Worm (Caenorhabditis elegans) whole organism, L1 larva: Measurements from ENCODE around the gene F41D9.2.

ENCODE experiments used
- C34B4.2 ChIP-seq: sonication (generic microtip); optimal IDR thresholded peaks from 2 replicates; lab custom pipeline; 2017; ENCODE audit warnings: mild to moderate bottlenecking, missing genetic modification characterization, missing compliant biosample characterization
- F16B12.6 ChIP-seq: fragments of 150-350 bp; optimal IDR thresholded peaks from 2 replicates; lab custom pipeline; 2014; ENCODE audit warnings: missing biosample characterization, missing genetic modification characterization
- aly-2 ChIP-seq: fragments of 150-350 bp; optimal IDR thresholded peaks from 2 replicates; lab custom pipeline; 2014; ENCODE audit warnings: missing biosample characterization, missing genetic modification characterization
- blmp-1 ChIP-seq: fragments of 150-350 bp; optimal IDR thresholded peaks from 2 replicates; lab custom pipeline; 2014; ENCODE audit warnings: missing biosample characterization, missing genetic modification characterization
- ceh-63 ChIP-seq: fragments of 200-800 bp; sonication (Bioruptor generic); optimal IDR thresholded peaks from 2 replicates; lab custom pipeline; 2018; ENCODE audit warnings: mild to moderate bottlenecking, missing genetic modification characterization, missing compliant biosample characterization
- ceh-8 ChIP-seq: fragments of 200-800 bp; sonication (Bioruptor generic); optimal IDR thresholded peaks from 2 replicates; lab custom pipeline; 2018; ENCODE audit warnings: mild to moderate bottlenecking, missing genetic modification characterization, moderate library complexity, missing compliant biosample characterization
- ceh-82 ChIP-seq, 3 experiments: fragments of 150-350 bp in 1 of 3; sonication (generic microtip) in 2 of 3; optimal IDR thresholded peaks; 2 replicates each; lab custom pipeline; 2014 to 2017; ENCODE audit warnings: missing biosample characterization in 3 of 3, missing genetic modification characterization in 3 of 3
- ceh-90 ChIP-seq: sonication (generic microtip); optimal IDR thresholded peaks from 2 replicates; lab custom pipeline; 2016; ENCODE audit warnings: missing genetic modification characterization, missing compliant biosample characterization
- dpl-1 ChIP-seq, 3 experiments: fragments of 150-350 bp in 2 of 3; sonication (generic microtip) in 1 of 3; optimal IDR thresholded peaks; 2 replicates each; lab custom pipeline; 2014 to 2017; ENCODE audit warnings: missing biosample characterization in 3 of 3, missing genetic modification characterization in 3 of 3, missing genetic modification reagents in 3 of 3
- efl-1 ChIP-seq, 4 experiments: fragments of 150-350 bp; optimal IDR thresholded peaks in 3 of 4; peaks in 1 of 4; 1 replicate in 1 of 4; 2 replicates in 3 of 4; lab custom pipeline; 2014; ENCODE audit warnings: missing biosample characterization in 2 of 4, missing genetic modification characterization in 2 of 4, missing genetic modification reagents in 2 of 4
- egl-13 ChIP-seq: sonication (generic microtip); optimal IDR thresholded peaks from 2 replicates; lab custom pipeline; 2016; ENCODE audit warnings: missing genotype, missing genetic modification reagents, missing genetic modification characterization, missing compliant biosample characterization
- egl-27 ChIP-seq, 2 experiments: fragments of 150-350 bp in 1 of 2; sonication (generic microtip); optimal IDR thresholded peaks; 3 replicates each; lab custom pipeline; 2017 to 2018; ENCODE audit warnings: missing biosample characterization in 2 of 2, missing genetic modification characterization in 2 of 2, missing genetic modification reagents in 2 of 2
- elt-2 ChIP-seq: sonication (generic microtip); optimal IDR thresholded peaks from 2 replicates; lab custom pipeline; 2016; ENCODE audit warnings: missing genetic modification characterization, mild to moderate bottlenecking, inconsistent platforms, missing compliant biosample characterization, missing genetic modification reagents
- elt-3 ChIP-seq, 6 experiments: fragments of 150-350 bp in 1 of 6; sonication (generic microtip); optimal IDR thresholded peaks; 2 replicates each; lab custom pipeline; 2017 to 2018; ENCODE audit warnings: missing biosample characterization in 6 of 6, missing genetic modification characterization in 6 of 6, inconsistent platforms in 1 of 6
- ets-5 ChIP-seq: fragments of 200-800 bp; sonication (Bioruptor generic); IDR thresholded peaks from 2 replicates; pipeline ENCODE4 v1.3.6; 2022; ENCODE audit warnings: missing genetic modification characterization, missing compliant biosample characterization
- fkh-10 ChIP-seq: sonication (generic microtip); optimal IDR thresholded peaks from 2 replicates; lab custom pipeline; 2017; ENCODE audit warnings: missing biosample characterization, missing genetic modification reagents, missing genetic modification characterization
- grh-1 ChIP-seq: fragments of 200-800 bp; sonication (Bioruptor generic); IDR thresholded peaks from 2 replicates; pipeline ENCODE4 v1.3.6; 2022; ENCODE audit warnings: missing genetic modification reagents, missing genetic modification characterization, missing compliant biosample characterization
- hlh-17 ChIP-seq: fragments of 200-800 bp; sonication (Bioruptor generic); optimal IDR thresholded peaks from 2 replicates; lab custom pipeline; 2018; ENCODE audit warnings: missing genetic modification characterization, mild to moderate bottlenecking, missing compliant biosample characterization, moderate library complexity, borderline replicate concordance
- lin-13 ChIP-seq: fragments of 150-350 bp; optimal IDR thresholded peaks from 2 replicates; lab custom pipeline; 2014; ENCODE audit warnings: missing biosample characterization, missing genetic modification reagents, missing genetic modification characterization
- lin-14 ChIP-seq: fragments of 200-800 bp; sonication (Bioruptor generic); optimal IDR thresholded peaks from 2 replicates; lab custom pipeline; 2018; ENCODE audit warnings: mild to moderate bottlenecking, missing genetic modification characterization, moderate library complexity, missing compliant biosample characterization
- lin-15B ChIP-seq: fragments of 150-350 bp; sonication (generic microtip); optimal IDR thresholded peaks from 3 replicates; lab custom pipeline; 2014; ENCODE audit warnings: missing biosample characterization, missing genetic modification characterization
- lin-39 ChIP-seq: fragments of 150-350 bp; optimal IDR thresholded peaks from 2 replicates; lab custom pipeline; 2014; ENCODE audit warnings: missing biosample characterization, missing genetic modification reagents, missing genetic modification characterization
- mdl-1 ChIP-seq, 2 experiments: fragments of 150-350 bp; optimal IDR thresholded peaks; 2 replicates each; lab custom pipeline; 2014 to 2017; ENCODE audit warnings: missing biosample characterization in 2 of 2, missing genetic modification characterization in 2 of 2, inconsistent platforms in 1 of 2
- mef-2 ChIP-seq: fragments of 150-350 bp; optimal IDR thresholded peaks from 2 replicates; lab custom pipeline; 2014; ENCODE audit warnings: missing biosample characterization, missing genetic modification characterization
- mep-1 ChIP-seq: fragments of 150-350 bp; optimal IDR thresholded peaks from 2 replicates; lab custom pipeline; 2014; ENCODE audit warnings: missing biosample characterization, missing genetic modification characterization
- nhr-12 ChIP-seq: sonication (generic microtip); optimal IDR thresholded peaks from 2 replicates; lab custom pipeline; 2017; ENCODE audit warnings: missing biosample characterization, missing genetic modification characterization
- nhr-20 ChIP-seq: sonication (generic microtip); optimal IDR thresholded peaks from 2 replicates; lab custom pipeline; 2016; ENCODE audit warnings: mild to moderate bottlenecking, missing genetic modification characterization, missing compliant biosample characterization
- nhr-71 ChIP-seq: sonication (generic microtip); optimal IDR thresholded peaks from 2 replicates; lab custom pipeline; 2016; ENCODE audit warnings: mild to moderate bottlenecking, missing genetic modification characterization, moderate library complexity, missing compliant biosample characterization
- nhr-85 ChIP-seq: sonication (generic microtip); peaks from one replicate; lab custom pipeline; 2016; ENCODE audit warnings: missing genetic modification characterization, inconsistent platforms, missing compliant biosample characterization
- pax-3 ChIP-seq: fragments of 200-800 bp; sonication (Bioruptor generic); optimal IDR thresholded peaks from 2 replicates; lab custom pipeline; 2018; ENCODE audit warnings: mild to moderate bottlenecking, missing genetic modification characterization, moderate library complexity, missing compliant biosample characterization
- rnt-1 ChIP-seq: sonication (generic microtip); optimal IDR thresholded peaks from 2 replicates; lab custom pipeline; 2016; ENCODE audit warnings: mild to moderate bottlenecking, missing genetic modification characterization, moderate library complexity, missing compliant biosample characterization
- snpc-4 ChIP-seq: fragments of 150-350 bp; optimal IDR thresholded peaks from 2 replicates; lab custom pipeline; 2014; ENCODE audit warnings: missing biosample characterization, missing genetic modification characterization
- snu-23 ChIP-seq: sonication (generic microtip); optimal IDR thresholded peaks from 2 replicates; lab custom pipeline; 2016; ENCODE audit warnings: missing genetic modification characterization, missing compliant biosample characterization
- sox-4 ChIP-seq: sonication (generic microtip); optimal IDR thresholded peaks from 2 replicates; lab custom pipeline; 2016; ENCODE audit warnings: missing genetic modification characterization, missing compliant biosample characterization
- sup-37 ChIP-seq: fragments of 200-800 bp; sonication (Bioruptor generic); optimal IDR thresholded peaks from 2 replicates; lab custom pipeline; 2018; ENCODE audit warnings: mild to moderate bottlenecking, missing genetic modification characterization, missing compliant biosample characterization
- tlp-1 ChIP-seq: fragments of 150-350 bp; optimal IDR thresholded peaks from 2 replicates; lab custom pipeline; 2014; ENCODE audit warnings: missing biosample characterization, missing genetic modification characterization
- unc-130 ChIP-seq: fragments of 150-350 bp; optimal IDR thresholded peaks from 2 replicates; lab custom pipeline; 2017; ENCODE audit warnings: missing biosample characterization, missing genetic modification characterization, inconsistent platforms
- unc-62 ChIP-seq: fragments of 150-350 bp; optimal IDR thresholded peaks from 2 replicates; lab custom pipeline; 2014; ENCODE audit warnings: missing biosample characterization, missing genetic modification reagents, missing genetic modification characterization
- xbp-1 ChIP-seq: sonication (generic microtip); optimal IDR thresholded peaks from 2 replicates; lab custom pipeline; 2016; ENCODE audit warnings: missing genetic modification characterization, missing compliant biosample characterization
- ztf-4 ChIP-seq: fragments of 150-350 bp; optimal IDR thresholded peaks from 2 replicates; lab custom pipeline; 2014; ENCODE audit warnings: missing biosample characterization, missing genetic modification characterization

The F41D9.2 gene

ce11 chrX:8384642-8385181 is at the start of gene F41D9.2:
Gene F41D9.2 (minus strand): TSS chrX:8384945.
- no peak for TF ChIP-seq fkh-10 (GFP tag; lab: Kevin White, UChicago)
- TF ChIP-seq mep-1 (tag; lab: Kevin White, UChicago): peak; percentile 35
- TF ChIP-seq xbp-1 (tag; lab: Kevin White, UChicago): no peak
- TF ChIP-seq lin-14: peak; percentile 22
- no peak for TF ChIP-seq egl-13 (tag; lab: Kevin White, UChicago)
- TF ChIP-seq unc-130: no peak
- no peak for TF ChIP-seq snpc-4 (tag; lab: Kevin White, UChicago)
- peak; percentile 61 for TF ChIP-seq blmp-1 (tag; lab: Kevin White, UChicago)
- TF ChIP-seq nhr-20 (tag; lab: Kevin White, UChicago): peak; percentile 8
- TF ChIP-seq egl-27 (tag; optimal IDR thresholded peaks at IDR 0.05; lab: Kevin White, UChicago): no peak
- no peak for TF ChIP-seq hlh-17
- no peak for TF ChIP-seq nhr-12
- no peak for TF ChIP-seq mef-2 (tag; lab: Kevin White, UChicago)
- TF ChIP-seq snu-23 (GFP tag; lab: Kevin White, UChicago): peak; percentile 24
- peak; percentile 80 for TF ChIP-seq nhr-85 (tag; lab: Kevin White, UChicago)
- TF ChIP-seq efl-1 (optimal IDR thresholded peaks at IDR 0.05; lab: Kevin White, UChicago): no peak
- peak in 1 of 2 experiments; percentile 44 for TF ChIP-seq efl-1 (GFP tag; optimal IDR thresholded peaks at IDR 0.05 in 1 of 2; lab: Kevin White, UChicago)
- no peak for TF ChIP-seq ztf-4 (tag; lab: Kevin White, UChicago)
- TF ChIP-seq sox-4: no peak
- peak in 2 of 6 experiments; percentile 7 to 30 for TF ChIP-seq elt-3 (tag; optimal IDR thresholded peaks at IDR 0.05; lab: Kevin White, UChicago)
- no peak for TF ChIP-seq rnt-1 (tag; lab: Kevin White, UChicago)
- no peak for TF ChIP-seq F16B12.6 (tag; lab: Kevin White, UChicago)
- TF ChIP-seq aly-2 (tag; lab: Kevin White, UChicago): no peak
- TF ChIP-seq pax-3 (tag; lab: Kevin White, UChicago): no peak
- TF ChIP-seq ceh-63: no peak
- no peak for TF ChIP-seq dpl-1 (GFP tag; optimal IDR thresholded peaks at IDR 0.05; lab: Kevin White, UChicago)
- TF ChIP-seq nhr-71 (tag; lab: Kevin White, UChicago): no peak
- TF ChIP-seq, all 84 proteins: peak for 8

ce11 chrX:8432361-8432760 is 47.6 kb upstream of the F41D9.2 start, which contains the start of gene kin-9:
Gene kin-9 (plus strand): TSS chrX:8432661.
- TF ChIP-seq mdl-1 (tag; optimal IDR thresholded peaks at IDR 0.05; lab: Kevin White, UChicago) (no peak), unc-62 (GFP tag; lab: Kevin White, UChicago) (no peak), lin-15B (no peak), blmp-1 (tag; lab: Kevin White, UChicago) (no peak), elt-3 (tag; optimal IDR thresholded peaks at IDR 0.05; lab: Kevin White, UChicago) (no peak), lin-39 (tag; lab: Kevin White, UChicago) (no peak), C34B4.2 (no peak), ceh-8 (GFP tag; lab: Kevin White, UChicago) (no peak), ceh-90 (no peak), sup-37 (no peak), fkh-10 (GFP tag; lab: Kevin White, UChicago) (no peak), lin-13 (GFP tag; lab: Kevin White, UChicago) (no peak), ceh-82 (tag; optimal IDR thresholded peaks at IDR 0.05; lab: Kevin White, UChicago) (no peak), aly-2 (tag; lab: Kevin White, UChicago) (no peak), tlp-1 (no peak), elt-2 (tag; lab: Kevin White, UChicago) (no peak), ets-5 (GFP tag; lab: Robert Waterston, UW) (no peak), grh-1 (GFP tag; lab: Robert Waterston, UW) (no peak)
- TF ChIP-seq, all 84 proteins: peak for 0
